Fruit fly (Drosophila melanogaster) whole organism, embryonic: Measurements from ENCODE around the gene Fpgs1.

Experiments
- Antp ChIP-seq: fragments of 200-800 bp; sonication (Bioruptor generic); optimal IDR thresholded peaks from 3 replicates; lab custom pipeline; 2016; ENCODE audit warnings: missing biosample characterization, missing genetic modification characterization
- Atf3 ChIP-seq: fragments of 200-800 bp; sonication (Bioruptor generic); optimal IDR thresholded peaks from 3 replicates; lab custom pipeline; 2016; ENCODE audit warnings: missing biosample characterization, missing genetic modification characterization
- Atf6 ChIP-seq: fragments of 200-800 bp; sonication (Bioruptor generic); IDR thresholded peaks from 2 replicates; pipeline ENCODE4 v1.3.6; 2022; ENCODE audit warnings: missing biosample characterization, missing genetic modification characterization
- BEAF-32 ChIP-seq: fragments of 200-800 bp; sonication (Bioruptor generic); optimal IDR thresholded peaks from 3 replicates; lab custom pipeline; 2017; ENCODE audit warnings: missing biosample characterization, missing genetic modification characterization, mild to moderate bottlenecking, moderate library complexity, missing genetic modification reagents
- C15 ChIP-seq: fragments of 200-800 bp; sonication (Bioruptor generic); IDR thresholded peaks from 3 replicates; pipeline ENCODE4 v1.3.6; 2022; ENCODE audit warnings: missing biosample characterization, missing genetic modification characterization
- CG10147 ChIP-seq: fragments of 200-800 bp; sonication (Bioruptor generic); optimal IDR thresholded peaks from 2 replicates; lab custom pipeline; 2019; ENCODE audit warnings: missing biosample characterization, mild to moderate bottlenecking, missing genetic modification characterization, moderate library complexity
- CG10209 ChIP-seq: fragments of 200-800 bp; sonication (Bioruptor generic); optimal IDR thresholded peaks from 3 replicates; lab custom pipeline; 2017; ENCODE audit warnings: missing biosample characterization, mild to moderate bottlenecking, missing genetic modification characterization, missing genetic modification reagents
- CG10462 ChIP-seq: fragments of 200-800 bp; sonication (Bioruptor generic); optimal IDR thresholded peaks from 2 replicates; lab custom pipeline; 2016; ENCODE audit warnings: missing biosample characterization, missing genetic modification characterization
- CG11085 ChIP-seq: fragments of 200-800 bp; sonication (Bioruptor generic); IDR thresholded peaks from 2 replicates; pipeline ENCODE4 v1.3.6; 2022; ENCODE audit warnings: missing biosample characterization, missing genetic modification characterization
- CG11093 ChIP-seq: fragments of 200-800 bp; sonication (Bioruptor generic); IDR thresholded peaks from 3 replicates; pipeline ENCODE4 v1.3.6; 2022; ENCODE audit warnings: missing biosample characterization, missing genetic modification characterization
- CG12236 ChIP-seq: fragments of 200-800 bp; sonication (Bioruptor generic); optimal IDR thresholded peaks from 2 replicates; lab custom pipeline; 2016; ENCODE audit warnings: missing biosample characterization, missing genetic modification characterization
- CG15479 ChIP-seq: fragments of 200-800 bp; sonication (Bioruptor generic); optimal IDR thresholded peaks from 3 replicates; lab custom pipeline; 2019; ENCODE audit warnings: missing biosample characterization, mild to moderate bottlenecking, missing genetic modification characterization, moderate library complexity
- CG15696 ChIP-seq: fragments of 200-800 bp; sonication (Bioruptor generic); optimal IDR thresholded peaks from 2 replicates; lab custom pipeline; 2019; ENCODE audit warnings: missing biosample characterization, mild to moderate bottlenecking, missing genetic modification characterization, moderate library complexity
- CG16863 ChIP-seq: fragments of 200-800 bp; sonication (Bioruptor generic); optimal IDR thresholded peaks from 3 replicates; lab custom pipeline; 2016; ENCODE audit warnings: missing biosample characterization, missing genetic modification characterization
- CG17186 ChIP-seq: fragments of 200-800 bp; sonication (Bioruptor generic); optimal IDR thresholded peaks from 3 replicates; lab custom pipeline; 2017; ENCODE audit warnings: missing biosample characterization, missing genetic modification reagents, missing genetic modification characterization
- CG18011 ChIP-seq: fragments of 200-800 bp; sonication (Bioruptor generic); optimal IDR thresholded peaks from 2 replicates; lab custom pipeline; 2017; ENCODE audit warnings: missing biosample characterization, missing genetic modification characterization, mild to moderate bottlenecking, moderate library complexity, missing genotype
- CG30403 ChIP-seq: fragments of 200-800 bp; sonication (Bioruptor generic); optimal IDR thresholded peaks from 3 replicates; lab custom pipeline; 2016; ENCODE audit warnings: missing biosample characterization, missing genetic modification characterization
- CG6689 ChIP-seq: fragments of 200-800 bp; sonication (Bioruptor generic); IDR thresholded peaks from 2 replicates; pipeline ENCODE4 v1.3.6; 2022; ENCODE audit warnings: missing biosample characterization, missing genetic modification characterization
- Camta ChIP-seq: fragments of 200-800 bp; sonication (Bioruptor generic); optimal IDR thresholded peaks from 2 replicates; lab custom pipeline; 2016; ENCODE audit warnings: missing biosample characterization, missing genetic modification characterization
- H15 ChIP-seq: fragments of 200-800 bp; sonication (Bioruptor generic); IDR thresholded peaks from 3 replicates; pipeline ENCODE4 v1.3.6; 2022; ENCODE audit warnings: missing biosample characterization, missing genetic modification characterization
- HmgZ ChIP-seq: fragments of 200-800 bp; sonication (Bioruptor generic); optimal IDR thresholded peaks from 2 replicates; lab custom pipeline; 2018; ENCODE audit warnings: missing biosample characterization, mild to moderate bottlenecking, missing genetic modification characterization
- Hsf ChIP-seq: fragments of 200-800 bp; sonication (Bioruptor generic); optimal IDR thresholded peaks from 3 replicates; lab custom pipeline; 2016; ENCODE audit warnings: missing biosample characterization, missing genetic modification characterization
- Mad ChIP-seq: fragments of 200-800 bp; sonication (Bioruptor generic); optimal IDR thresholded peaks from 2 replicates; lab custom pipeline; 2016; ENCODE audit warnings: missing biosample characterization, missing genetic modification characterization
- Max ChIP-seq: fragments of 200-800 bp; sonication (Bioruptor generic); optimal IDR thresholded peaks from 2 replicates; lab custom pipeline; 2016; ENCODE audit warnings: missing biosample characterization, mild to moderate bottlenecking, missing genetic modification characterization
- Nf-YA ChIP-seq: fragments of 200-800 bp; sonication (Bioruptor generic); IDR thresholded peaks from 2 replicates; pipeline ENCODE4 v1.3.6; 2022; ENCODE audit warnings: missing biosample characterization, missing genetic modification characterization
- Nf-YB ChIP-seq: fragments of 200-800 bp; sonication (Bioruptor generic); optimal IDR thresholded peaks from 3 replicates; lab custom pipeline; 2019; ENCODE audit warnings: missing biosample characterization, mild to moderate bottlenecking, missing genetic modification characterization, moderate library complexity
- Sry-δ ChIP-seq: fragments of 200-800 bp; sonication (Bioruptor generic); optimal IDR thresholded peaks from 2 replicates; lab custom pipeline; 2016; ENCODE audit warnings: missing biosample characterization, missing genetic modification characterization
- Stat92E ChIP-seq, 3 experiments: fragments of >200 bp in 2 of 3; fragments of 200-800 bp in 1 of 3; sonication (Bioruptor generic) in 1 of 3; optimal IDR thresholded peaks; 2 replicates each; lab custom pipeline; 2017 to 2019; ENCODE audit warnings: missing biosample characterization in 3 of 3, missing genetic modification characterization in 3 of 3, mild to moderate bottlenecking in 1 of 3, moderate library complexity in 1 of 3
- Usf ChIP-seq: fragments of 200-800 bp; sonication (Bioruptor generic); optimal IDR thresholded peaks from 2 replicates; lab custom pipeline; 2017; ENCODE audit warnings: missing genotype, missing biosample characterization, missing genetic modification characterization
- corto ChIP-seq: fragments of 200-800 bp; sonication (Bioruptor generic); optimal IDR thresholded peaks from 2 replicates; lab custom pipeline; 2016; ENCODE audit warnings: missing biosample characterization, mild to moderate bottlenecking, missing genetic modification characterization, moderate library complexity
- croc ChIP-seq: fragments of 200-800 bp; sonication (Bioruptor generic); conservative IDR thresholded peaks from 3 replicates; pipeline ENCODE4 v1.3.6; 2022; ENCODE audit warnings: missing biosample characterization, missing genetic modification characterization
- dan ChIP-seq: fragments of 200-800 bp; sonication (Bioruptor generic); IDR thresholded peaks from 2 replicates; pipeline ENCODE4 v1.3.6; 2022; ENCODE audit warnings: missing biosample characterization, missing genetic modification characterization
- dimm ChIP-seq: fragments of 200-800 bp; sonication (Bioruptor generic); IDR thresholded peaks from 2 replicates; pipeline ENCODE4 v1.3.6; 2022; ENCODE audit warnings: missing biosample characterization, missing genetic modification characterization
- emc ChIP-seq: fragments of 200-800 bp; sonication (Bioruptor generic); optimal IDR thresholded peaks from 2 replicates; lab custom pipeline; 2016; ENCODE audit warnings: missing biosample characterization, missing genetic modification characterization
- exex ChIP-seq: fragments of 200-800 bp; sonication (Bioruptor generic); optimal IDR thresholded peaks from 4 replicates; lab custom pipeline; 2018; ENCODE audit warnings: missing biosample characterization, mild to moderate bottlenecking, missing genetic modification characterization, moderate library complexity
- ftz-f1 ChIP-seq: fragments of 200-800 bp; sonication (Bioruptor generic); optimal IDR thresholded peaks from 2 replicates; lab custom pipeline; 2016; ENCODE audit warnings: missing biosample characterization, missing genetic modification characterization
- gce ChIP-seq: fragments of 200-800 bp; sonication (Bioruptor generic); IDR thresholded peaks from 3 replicates; pipeline ENCODE4 v1.3.6; 2022; ENCODE audit warnings: missing biosample characterization, missing genetic modification characterization
- gro ChIP-seq: fragments of 200-800 bp; sonication (Bioruptor generic); optimal IDR thresholded peaks from 2 replicates; lab custom pipeline; 2016; ENCODE audit warnings: missing biosample characterization, missing genetic modification characterization
- gsb-n ChIP-seq: fragments of 200-800 bp; sonication (Bioruptor generic); optimal IDR thresholded peaks from 3 replicates; lab custom pipeline; 2018; ENCODE audit warnings: missing biosample characterization, mild to moderate bottlenecking, missing genetic modification characterization
- inv ChIP-seq: fragments of 200-800 bp; sonication (Bioruptor generic); IDR thresholded peaks from 2 replicates; pipeline ENCODE4 v1.3.6; 2022; ENCODE audit warnings: missing biosample characterization, missing genetic modification characterization; ENCODE audit not compliant: partially characterized antibody
- kah ChIP-seq: fragments of 200-800 bp; sonication (Bioruptor generic); optimal IDR thresholded peaks from 2 replicates; lab custom pipeline; 2018; ENCODE audit warnings: missing biosample characterization, mild to moderate bottlenecking, missing genetic modification characterization
- lmd ChIP-seq: fragments of 200-800 bp; sonication (Bioruptor generic); IDR thresholded peaks from 2 replicates; pipeline ENCODE4 v1.3.6; 2022; ENCODE audit warnings: missing biosample characterization, missing genetic modification characterization
- maf-S ChIP-seq: fragments of 200-800 bp; sonication (Bioruptor generic); optimal IDR thresholded peaks from 2 replicates; lab custom pipeline; 2016; ENCODE audit warnings: missing biosample characterization, missing genetic modification characterization
- phol ChIP-seq: fragments of 200-800 bp; sonication (Bioruptor generic); optimal IDR thresholded peaks from 3 replicates; lab custom pipeline; 2018; ENCODE audit warnings: missing biosample characterization, mild to moderate bottlenecking, missing genetic modification characterization, moderate library complexity
- sima ChIP-seq: fragments of 200-800 bp; sonication (Bioruptor generic); optimal IDR thresholded peaks from 2 replicates; lab custom pipeline; 2016; ENCODE audit warnings: missing biosample characterization, missing genetic modification characterization
- sna ChIP-seq: fragments of 200-800 bp; sonication (Bioruptor generic); IDR thresholded peaks from 2 replicates; pipeline ENCODE4 v1.3.6; 2022; ENCODE audit warnings: missing biosample characterization, missing genetic modification characterization; ENCODE audit not compliant: partially characterized antibody
- ssp ChIP-seq: fragments of 200-800 bp; sonication (Bioruptor generic); IDR thresholded peaks from 2 replicates; pipeline ENCODE4 v1.3.6; 2022; ENCODE audit warnings: missing biosample characterization, missing genetic modification characterization
- vvl ChIP-seq: fragments of 200-800 bp; sonication (Bioruptor generic); IDR thresholded peaks from 2 replicates; pipeline ENCODE4 v1.3.6; 2022; ENCODE audit warnings: missing biosample characterization, missing genetic modification characterization
- zfh2 ChIP-seq: fragments of 200-800 bp; sonication (Bioruptor generic); optimal IDR thresholded peaks from 2 replicates; lab custom pipeline; 2016; ENCODE audit warnings: missing biosample characterization, missing genetic modification characterization

The Fpgs1 gene

dm6 chrX:12629564-12629963 lies 17.9 kb downstream of the Fpgs1 start, which contains the start of the genes Aven and CG2540 (continued):
- TF ChIP-seq croc (GFP tag; lab: Robert Waterston, UW) (peak; percentile 37; the same call in 1 of the 3 replicates), gro (GFP tag; lab: Kevin White, UChicago) (no peak), CG15696 (tag; lab: Kevin White, UChicago) (peak; percentile 89), HmgZ (tag; lab: Kevin White, UChicago) (peak; percentile 67), dan (GFP tag; lab: Robert Waterston, UW) (no peak), Atf6 (GFP tag; lab: Robert Waterston, UW) (peak; percentile 32; the same call in 1 of the 2 replicates), CG11093 (no peak), Hsf (GFP tag; lab: Kevin White, UChicago) (no peak), CG30403 (peak; percentile 83), Usf (GFP tag; lab: Kevin White, UChicago) (peak; percentile 37), emc (GFP tag; lab: Kevin White, UChicago) (no peak), corto (peak; percentile 28), CG10462 (GFP tag; lab: Kevin White, UChicago) (peak; percentile 37), phol (peak; percentile 87), inv (no peak), CG10209 (GFP tag; lab: Kevin White, UChicago) (peak; percentile 79), exex (tag; lab: Kevin White, UChicago) (peak; percentile 76), ftz-f1 (GFP tag; lab: Kevin White, UChicago) (no peak), CG18011 (GFP tag; lab: Kevin White, UChicago) (peak; percentile 24), CG11085 (GFP tag; lab: Robert Waterston, UW) (peak; percentile 74), CG6689 (peak; percentile 59; the same call in 1 of the 2 replicates), C15 (GFP tag; lab: Robert Waterston, UW) (no peak), Nf-YA (GFP tag; lab: Robert Waterston, UW) (no peak), Antp (GFP tag; lab: Kevin White, UChicago) (no peak), gsb-n (tag; lab: Kevin White, UChicago) (peak; percentile 84), CG12236 (GFP tag; lab: Kevin White, UChicago) (no peak), Camta (GFP tag; lab: Kevin White, UChicago) (no peak), zfh2 (no peak)
- TF ChIP-seq, all 482 proteins: peak for 281

dm6 chrX:12631317-12632156 lies 19.9 kb downstream of the Fpgs1 start, which contains the start of gene Tomosyn:
TSS of gene Tomosyn (plus strand) at chrX:12631605.
- TF ChIP-seq dimm (no peak), Mad (GFP tag; lab: Kevin White, UChicago) (peak; percentile 7), sna (0 out of 2 replicates have a peak, but pooled peaks have one; percentile 52), Atf3 (GFP tag; lab: Kevin White, UChicago) (no peak), BEAF-32 (peak; percentile 82), CG17186 (GFP tag; lab: Kevin White, UChicago) (no peak), exex (tag; lab: Kevin White, UChicago) (peak; percentile 40), Sry-δ (peak; percentile 90), ssp (GFP tag; lab: Robert Waterston, UW) (peak; percentile 49), gce (GFP tag; lab: Robert Waterston, UW) (no peak), CG15479 (GFP tag; lab: Kevin White, UChicago) (no peak), Nf-YB (GFP tag; lab: Kevin White, UChicago) (peak; percentile 37), Max (GFP tag; lab: Kevin White, UChicago) (peak; percentile 49), maf-S (GFP tag; lab: Kevin White, UChicago) (peak; percentile 22), CG10147 (GFP tag; lab: Kevin White, UChicago) (peak; percentile 12), Stat92E (GFP tag; optimal IDR thresholded peaks at IDR 0.05; lab: Kevin White, UChicago) (no peak), H15 (GFP tag; lab: Robert Waterston, UW) (no peak), lmd (peak; percentile 39; the same call in 1 of the 2 replicates), sima (GFP tag; lab: Kevin White, UChicago) (no peak), CG16863 (GFP tag; lab: Kevin White, UChicago) (peak; percentile 18), kah (peak; percentile 85), vvl (GFP tag; lab: Robert Waterston, UW) (peak; percentile 33; the same call in 1 of the 2 replicates)
